Worm (Caenorhabditis elegans) whole organism, young adult: ENCODE measurements around the gene wdr-31.

Experiments
- B0261.1 ChIP-seq: sonication (generic microtip); optimal IDR thresholded peaks from 2 replicates; lab custom pipeline; 2016; ENCODE audit warnings: mild to moderate bottlenecking, missing genetic modification characterization, moderate library complexity, missing compliant biosample characterization
- B0336.3 ChIP-seq: fragments of 200-800 bp; sonication (Bioruptor generic); IDR thresholded peaks from 2 replicates; pipeline ENCODE4 v1.3.6; 2022; ENCODE audit warnings: missing genetic modification characterization, missing compliant biosample characterization
- C06A6.2 ChIP-seq: fragments of 200-800 bp; sonication (Bioruptor generic); conservative IDR thresholded peaks from 2 replicates; pipeline ENCODE4 v1.3.6; 2022; ENCODE audit warnings: missing genetic modification characterization, missing compliant biosample characterization
- F23B12.7 ChIP-seq: sonication (generic microtip); optimal IDR thresholded peaks from 2 replicates; lab custom pipeline; 2017; ENCODE audit warnings: missing genetic modification characterization, mild to moderate bottlenecking, missing compliant biosample characterization, antibody characterized with exemption, moderate library complexity; ENCODE audit not compliant: insufficient read depth
- F37B4.10 ChIP-seq: fragments of 200-800 bp; sonication (Bioruptor generic); IDR thresholded peaks from 2 replicates; pipeline ENCODE4 v1.3.6; 2022; ENCODE audit warnings: missing genetic modification characterization, missing compliant biosample characterization
- F39B2.1 ChIP-seq: fragments of 200-800 bp; sonication (Bioruptor generic); IDR thresholded peaks from 2 replicates; pipeline ENCODE4 v1.3.6; 2022; ENCODE audit warnings: missing genetic modification reagents, missing genetic modification characterization, missing compliant biosample characterization
- F49E8.2 ChIP-seq: sonication (generic microtip); optimal IDR thresholded peaks from 3 replicates; lab custom pipeline; 2017; ENCODE audit warnings: missing genetic modification characterization, mild to moderate bottlenecking, missing compliant biosample characterization, antibody characterized with exemption, moderate library complexity; ENCODE audit not compliant: insufficient read depth
- F57A8.1 ChIP-seq: fragments of 200-800 bp; sonication (Bioruptor generic); optimal IDR thresholded peaks from 2 replicates; lab custom pipeline; 2018; ENCODE audit warnings: mild to moderate bottlenecking, missing genetic modification characterization, moderate library complexity, missing compliant biosample characterization
- T26A5.8 ChIP-seq: sonication (generic microtip); optimal IDR thresholded peaks from 2 replicates; lab custom pipeline; 2016; ENCODE audit warnings: missing genetic modification characterization, missing compliant biosample characterization
- Y67H2A.10 ChIP-seq: fragments of 200-800 bp; sonication (Bioruptor generic); conservative IDR thresholded peaks from 2 replicates; pipeline ENCODE4 v1.3.6; 2022; ENCODE audit warnings: missing genetic modification reagents, missing genetic modification characterization, missing compliant biosample characterization
- ZK185.1 ChIP-seq: sonication (generic microtip); optimal IDR thresholded peaks from 2 replicates; lab custom pipeline; 2016; ENCODE audit warnings: mild to moderate bottlenecking, missing genetic modification characterization, missing compliant biosample characterization; ENCODE audit not compliant: poor library complexity, severe bottlenecking
- ama-1 ChIP-seq, 3 experiments: fragments of 150-350 bp in 1 of 3; sonication (generic microtip) in 2 of 3; optimal IDR thresholded peaks; 2 replicates each; lab custom pipeline; 2014 to 2018; ENCODE audit warnings: missing biosample characterization in 2 of 3, missing genetic modification characterization in 2 of 3, missing genetic modification reagents in 2 of 3
- atf-7 ChIP-seq: sonication (generic microtip); optimal IDR thresholded peaks from 2 replicates; lab custom pipeline; 2017; ENCODE audit warnings: mild to moderate bottlenecking, missing genetic modification characterization, missing compliant biosample characterization
- athp-1 ChIP-seq: sonication (generic microtip); optimal IDR thresholded peaks from 2 replicates; lab custom pipeline; 2017; ENCODE audit warnings: mild to moderate bottlenecking, missing genetic modification characterization, missing compliant biosample characterization
- attf-3 ChIP-seq: fragments of 200-800 bp; sonication (Bioruptor generic); conservative IDR thresholded peaks from 2 replicates; pipeline ENCODE4 v1.3.6; 2022; ENCODE audit warnings: missing genetic modification reagents, missing genetic modification characterization, missing compliant biosample characterization
- bed-1 ChIP-seq: fragments of 200-800 bp; sonication (Bioruptor generic); IDR thresholded peaks from 2 replicates; pipeline ENCODE4 v1.3.6; 2022; ENCODE audit warnings: missing genetic modification reagents, missing genetic modification characterization, missing compliant biosample characterization
- ceh-40 ChIP-seq: fragments of 200-800 bp; sonication (Bioruptor generic); IDR thresholded peaks from 2 replicates; pipeline ENCODE4 v1.3.6; 2022; ENCODE audit warnings: missing genetic modification characterization, missing compliant biosample characterization
- ceh-79 ChIP-seq: sonication (generic microtip); optimal IDR thresholded peaks from 2 replicates; lab custom pipeline; 2017; ENCODE audit warnings: mild to moderate bottlenecking, missing genetic modification characterization, missing compliant biosample characterization
- chd-7 ChIP-seq: sonication (generic microtip); optimal IDR thresholded peaks from 2 replicates; lab custom pipeline; 2016; ENCODE audit warnings: mild to moderate bottlenecking, missing genetic modification characterization, moderate library complexity, missing compliant biosample characterization
- die-1 ChIP-seq: sonication (generic microtip); optimal IDR thresholded peaks from 2 replicates; lab custom pipeline; 2016; ENCODE audit warnings: missing genotype, mild to moderate bottlenecking, missing genetic modification characterization, missing compliant biosample characterization
- dpff-1 ChIP-seq: sonication (generic microtip); optimal IDR thresholded peaks from 2 replicates; lab custom pipeline; 2017; ENCODE audit warnings: mild to moderate bottlenecking, missing genetic modification characterization, missing compliant biosample characterization
- dpl-1 ChIP-seq: fragments of 150-350 bp; optimal IDR thresholded peaks from 2 replicates; lab custom pipeline; 2014; ENCODE audit warnings: missing biosample characterization, missing genetic modification reagents, missing genetic modification characterization
- efl-1 ChIP-seq: fragments of 150-350 bp; optimal IDR thresholded peaks from 2 replicates; lab custom pipeline; 2014; ENCODE audit warnings: missing biosample characterization, missing genetic modification reagents, missing genetic modification characterization
- egl-18 ChIP-seq: fragments of 200-800 bp; sonication (Bioruptor generic); IDR thresholded peaks from 2 replicates; pipeline ENCODE4 v1.3.6; 2022; ENCODE audit warnings: missing genetic modification reagents, missing genetic modification characterization, missing compliant biosample characterization
- egl-44 ChIP-seq: fragments of 200-800 bp; sonication (Bioruptor generic); IDR thresholded peaks from 2 replicates; pipeline ENCODE4 v1.3.6; 2022; ENCODE audit warnings: missing genetic modification reagents, missing genetic modification characterization, missing compliant biosample characterization
- ekl-4 ChIP-seq: fragments of 200-800 bp; sonication (Bioruptor generic); IDR thresholded peaks from 2 replicates; pipeline ENCODE4 v1.3.6; 2022; ENCODE audit warnings: missing genetic modification reagents, missing genetic modification characterization, missing compliant biosample characterization
- fkh-3 ChIP-seq: sonication (generic microtip); optimal IDR thresholded peaks from 2 replicates; lab custom pipeline; 2016; ENCODE audit warnings: mild to moderate bottlenecking, missing genetic modification characterization, missing compliant biosample characterization
- hrde-1 ChIP-seq: sonication (generic microtip); optimal IDR thresholded peaks from 2 replicates; lab custom pipeline; 2016; ENCODE audit warnings: missing genetic modification characterization, mild to moderate bottlenecking, missing compliant biosample characterization, moderate library complexity, missing genotype, missing genetic modification reagents, borderline replicate concordance
- lin-26 ChIP-seq: fragments of 200-800 bp; sonication (Bioruptor generic); IDR thresholded peaks from 2 replicates; pipeline ENCODE4 v1.3.6; 2022; ENCODE audit warnings: missing genetic modification reagents, missing genetic modification characterization, missing compliant biosample characterization
- lin-35 ChIP-seq, 3 experiments: fragments of 150-350 bp in 2 of 3; sonication (generic microtip) in 1 of 3; optimal IDR thresholded peaks; 2 replicates each; lab custom pipeline; 2014 to 2018; ENCODE audit warnings: missing biosample characterization in 3 of 3, missing genetic modification characterization in 3 of 3, missing genetic modification reagents in 3 of 3
- lin-54 ChIP-seq: fragments of 200-800 bp; sonication (Bioruptor generic); optimal IDR thresholded peaks from 2 replicates; lab custom pipeline; 2018; ENCODE audit warnings: mild to moderate bottlenecking, missing genetic modification characterization, missing compliant biosample characterization
- madf-6 ChIP-seq: fragments of 200-800 bp; sonication (Bioruptor generic); IDR thresholded peaks from 2 replicates; pipeline ENCODE4 v1.3.6; 2022; ENCODE audit warnings: missing genetic modification reagents, missing genetic modification characterization, missing compliant biosample characterization
- nfya-2 ChIP-seq: fragments of 200-800 bp; sonication (Bioruptor generic); IDR thresholded peaks from 2 replicates; pipeline ENCODE4 v1.3.6; 2022; ENCODE audit warnings: missing genetic modification reagents, missing genetic modification characterization, missing compliant biosample characterization
- nhr-179 ChIP-seq: sonication (generic microtip); optimal IDR thresholded peaks from 2 replicates; lab custom pipeline; 2016; ENCODE audit warnings: mild to moderate bottlenecking, missing genetic modification characterization, missing compliant biosample characterization
- pbrm-1 ChIP-seq: fragments of 200-800 bp; sonication (Bioruptor generic); IDR thresholded peaks from 2 replicates; pipeline ENCODE4 v1.3.6; 2022; ENCODE audit warnings: missing genetic modification reagents, missing genetic modification characterization, missing compliant biosample characterization
- rcor-1 ChIP-seq: fragments of 200-800 bp; sonication (Bioruptor generic); IDR thresholded peaks from 2 replicates; pipeline ENCODE4 v1.3.6; 2022; ENCODE audit warnings: missing genetic modification reagents, missing genetic modification characterization, missing compliant biosample characterization
- sdz-38 ChIP-seq: sonication (generic microtip); optimal IDR thresholded peaks from 2 replicates; lab custom pipeline; 2016; ENCODE audit warnings: missing genotype, missing genetic modification characterization, missing compliant biosample characterization
- snpc-1.3 ChIP-seq: sonication (generic microtip); optimal IDR thresholded peaks from 2 replicates; lab custom pipeline; 2017; ENCODE audit warnings: missing genetic modification characterization, mild to moderate bottlenecking, missing compliant biosample characterization, antibody characterized with exemption, moderate library complexity, missing genotype, missing genetic modification reagents; ENCODE audit not compliant: insufficient read depth
- sptf-2 ChIP-seq: fragments of 200-800 bp; sonication (Bioruptor generic); optimal IDR thresholded peaks from 2 replicates; lab custom pipeline; 2018; ENCODE audit warnings: mild to moderate bottlenecking, missing genetic modification characterization, missing compliant biosample characterization
- unc-130 ChIP-seq: sonication (generic microtip); optimal IDR thresholded peaks from 2 replicates; lab custom pipeline; 2016; ENCODE audit warnings: missing genetic modification reagents, missing genetic modification characterization, missing compliant biosample characterization
- xnd-1 ChIP-seq: sonication (generic microtip); optimal IDR thresholded peaks from 2 replicates; lab custom pipeline; 2016; ENCODE audit warnings: missing genotype, missing genetic modification reagents, missing genetic modification characterization, missing compliant biosample characterization
- zfh-2 ChIP-seq: fragments of 200-800 bp; sonication (Bioruptor generic); conservative IDR thresholded peaks from 2 replicates; pipeline ENCODE4 v1.3.6; 2022; ENCODE audit warnings: missing genetic modification reagents, missing genetic modification characterization, missing compliant biosample characterization

wdr-31 gene

DNA sequence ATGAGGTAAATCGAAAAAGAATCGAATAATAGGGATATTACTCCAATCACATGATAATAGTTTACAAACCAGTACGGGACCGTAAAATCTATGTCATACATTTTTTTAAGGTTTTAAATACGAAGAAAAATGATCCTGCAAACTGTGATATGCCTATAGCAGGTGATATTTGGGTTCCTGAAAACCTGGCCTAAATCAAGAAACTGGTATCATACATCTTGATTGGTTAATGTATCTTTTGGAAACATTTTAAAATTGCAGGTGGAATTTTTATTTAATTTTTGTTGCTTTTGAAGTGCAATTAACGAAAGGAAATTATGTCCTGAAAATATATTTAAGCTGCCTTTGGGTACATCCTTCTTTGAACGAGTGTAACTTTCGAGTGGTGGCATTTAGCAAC, 34.9 kb downstream of the wdr-31 start, which contains the start of gene sri-61:
TSS of gene sri-61 (minus strand) at position 101 of the 400 bp plus-strand sequence.
- TF ChIP-seq unc-130 (no peak), B0261.1 (tag; lab: Kevin White, UChicago) (no peak), F49E8.2 (tag; lab: Kevin White, UChicago) (no peak), B0336.3 (GFP tag; lab: Robert Waterston, UW) (no peak), dpff-1 (tag; lab: Kevin White, UChicago) (no peak), ekl-4 (GFP tag; lab: Robert Waterston, UW) (no peak)

DNA sequence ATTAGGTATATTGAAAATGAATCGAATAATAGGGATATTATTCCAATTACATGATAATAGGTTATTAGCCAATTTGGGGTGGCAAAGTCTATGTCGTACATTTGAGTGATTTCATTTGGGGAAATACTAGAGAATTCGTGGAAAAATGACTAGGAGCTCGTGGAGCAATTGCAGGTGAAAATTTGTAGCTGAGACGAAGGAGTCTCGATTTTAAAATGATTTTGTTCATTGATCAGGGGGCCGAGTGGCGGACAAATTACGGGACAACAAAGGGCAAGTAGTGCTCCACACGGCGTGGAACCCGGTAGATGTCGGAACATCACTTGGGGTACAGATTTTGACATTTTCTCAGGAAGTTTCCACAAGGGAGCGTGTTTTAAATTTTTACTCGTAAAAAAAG, 36.7 kb downstream of the wdr-31 start, which contains the start of gene sri-62:
TSS of gene sri-62 (minus strand) at position 101 of the 400 bp plus-strand sequence.
- no peak for TF ChIP-seq fkh-3 (tag; lab: Kevin White, UChicago)
- no peak for TF ChIP-seq F37B4.10 (GFP tag; lab: Robert Waterston, UW)
- no peak for TF ChIP-seq efl-1
- TF ChIP-seq Y67H2A.10 (GFP tag; lab: Robert Waterston, UW): no peak
- TF ChIP-seq hrde-1 (tag; lab: Kevin White, UChicago): no peak

DNA sequence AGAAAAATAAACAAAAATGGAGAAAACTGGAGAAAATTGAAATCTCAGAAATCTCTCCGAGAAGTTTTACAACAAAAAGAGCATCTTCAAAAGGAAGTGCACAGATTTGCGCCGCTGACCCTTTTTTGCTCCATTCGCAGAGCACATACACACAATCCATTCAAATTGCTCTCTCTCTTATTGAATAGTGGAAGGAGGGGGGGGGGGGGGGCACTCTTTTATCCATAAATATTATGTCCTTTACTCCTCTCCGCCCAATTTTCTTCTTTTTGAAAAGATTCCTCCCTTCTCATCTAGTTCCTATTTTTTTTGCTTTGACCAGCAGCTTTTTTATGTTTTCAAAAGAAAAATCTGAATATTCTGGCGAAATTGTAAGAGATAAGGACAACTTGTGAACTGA, 40.0 kb downstream of the wdr-31 start:
- TF ChIP-seq sptf-2 (GFP tag; lab: Kevin White, UChicago) (no peak), sdz-38 (tag; lab: Kevin White, UChicago) (no peak), attf-3 (no peak), bed-1 (GFP tag; lab: Robert Waterston, UW) (no peak), ama-1 (optimal IDR thresholded peaks at IDR 0.05; lab: Kevin White, UChicago) (no peak), ama-1 (GFP tag; optimal IDR thresholded peaks at IDR 0.05; lab: Kevin White, UChicago) (no peak), xnd-1 (tag; lab: Kevin White, UChicago) (no peak), lin-54 (GFP tag; lab: Kevin White, UChicago) (no peak), dpl-1 (GFP tag; lab: Kevin White, UChicago) (no peak), chd-7 (tag; lab: Kevin White, UChicago) (no peak), T26A5.8 (tag; lab: Kevin White, UChicago) (no peak), nhr-179 (tag; lab: Kevin White, UChicago) (no peak), F57A8.1 (GFP tag; lab: Kevin White, UChicago) (no peak), lin-35 (GFP tag; optimal IDR thresholded peaks at IDR 0.05; lab: Kevin White, UChicago) (no peak), lin-26 (GFP tag; lab: Robert Waterston, UW) (no peak), madf-6 (GFP tag; lab: Robert Waterston, UW) (no peak), ZK185.1 (no peak), B0336.3 (GFP tag; lab: Robert Waterston, UW) (no peak), F39B2.1 (GFP tag; lab: Robert Waterston, UW) (no peak), rcor-1 (GFP tag; lab: Robert Waterston, UW) (no peak)

DNA sequence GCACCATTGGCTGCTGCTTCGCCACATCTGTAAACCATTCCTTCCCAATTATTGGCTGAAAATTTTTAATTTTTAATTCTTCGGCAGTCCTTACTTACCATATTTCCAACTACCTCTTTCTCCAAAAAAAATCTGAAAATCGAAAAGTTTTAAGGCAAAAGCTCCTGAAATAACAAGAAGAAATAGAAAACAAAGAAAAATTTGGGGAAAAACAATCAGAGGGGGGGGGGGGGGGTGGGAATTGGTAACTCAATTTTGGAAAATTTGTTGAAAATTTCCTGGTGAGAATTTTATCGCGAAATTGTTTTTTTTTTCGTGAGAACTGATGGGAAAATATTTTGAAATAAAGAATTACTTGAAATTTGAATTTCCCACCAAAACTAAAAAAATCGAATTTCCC, 42.6 kb downstream of the wdr-31 start, which contains the start of gene set-11:
TSS of gene set-11 (minus strand) at position 101 of the 400 bp plus-strand sequence.
- TF ChIP-seq nhr-179 (tag; lab: Kevin White, UChicago) (no peak), F23B12.7 (tag; lab: Kevin White, UChicago) (no peak), nfya-2 (GFP tag; lab: Robert Waterston, UW) (no peak), Y67H2A.10 (GFP tag; lab: Robert Waterston, UW) (no peak), die-1 (no peak), ceh-79 (no peak), dpff-1 (tag; lab: Kevin White, UChicago) (no peak), egl-18 (GFP tag; lab: Robert Waterston, UW) (no peak), zfh-2 (no peak), C06A6.2 (GFP tag; lab: Robert Waterston, UW) (no peak), chd-7 (tag; lab: Kevin White, UChicago) (no peak), egl-44 (no peak), dpl-1 (GFP tag; lab: Kevin White, UChicago) (no peak), pbrm-1 (GFP tag; lab: Robert Waterston, UW) (no peak), snpc-1.3 (tag; lab: Kevin White, UChicago) (no peak), athp-1 (tag; lab: Kevin White, UChicago) (no peak), ceh-40 (GFP tag; lab: Robert Waterston, UW) (no peak), atf-7 (tag; lab: Kevin White, UChicago) (no peak)
